Worm (Caenorhabditis elegans) whole organism, midembryonic: Measurements from ENCODE around the gene qui-1.

Source experiments
- T22C8.4 ChIP-seq: fragments of 200-800 bp; sonication (Bioruptor generic); IDR thresholded peaks from 2 replicates; pipeline ENCODE4 v1.3.6; 2022; ENCODE audit warnings: missing genetic modification characterization, missing compliant biosample characterization
- cog-1 ChIP-seq: sonication (generic microtip); optimal IDR thresholded peaks from 2 replicates; lab custom pipeline; 2016; ENCODE audit warnings: missing genetic modification characterization, missing compliant biosample characterization
- flt-1 ChIP-seq: fragments of 200-800 bp; sonication (Bioruptor generic); IDR thresholded peaks from 2 replicates; pipeline ENCODE4 v1.3.6; 2022; ENCODE audit warnings: missing genetic modification characterization, missing compliant biosample characterization
- klf-2 ChIP-seq: fragments of 200-800 bp; sonication (Bioruptor generic); conservative IDR thresholded peaks from 2 replicates; pipeline ENCODE4 v1.3.6; 2022; ENCODE audit warnings: missing genetic modification reagents, missing genetic modification characterization, missing compliant biosample characterization
- ref-1 ChIP-seq: fragments of 200-800 bp; sonication (Bioruptor generic); conservative IDR thresholded peaks from 2 replicates; pipeline ENCODE4 v1.3.6; 2022; ENCODE audit warnings: missing genetic modification reagents, missing genetic modification characterization, missing compliant biosample characterization
- tab-1 ChIP-seq: fragments of 200-800 bp; sonication (Bioruptor generic); IDR thresholded peaks from 2 replicates; pipeline ENCODE4 v1.3.6; 2022; ENCODE audit warnings: missing genetic modification characterization, missing compliant biosample characterization
- ztf-23 ChIP-seq: fragments of 200-800 bp; sonication (Bioruptor generic); IDR thresholded peaks from 2 replicates; pipeline ENCODE4 v1.3.6; 2022; ENCODE audit warnings: missing genetic modification reagents, missing genetic modification characterization, missing compliant biosample characterization
- ztf-29 ChIP-seq: fragments of 200-800 bp; sonication (Bioruptor generic); IDR thresholded peaks from 2 replicates; pipeline ENCODE4 v1.3.6; 2022; ENCODE audit warnings: missing genetic modification reagents, missing genetic modification characterization, missing compliant biosample characterization

DNA sequence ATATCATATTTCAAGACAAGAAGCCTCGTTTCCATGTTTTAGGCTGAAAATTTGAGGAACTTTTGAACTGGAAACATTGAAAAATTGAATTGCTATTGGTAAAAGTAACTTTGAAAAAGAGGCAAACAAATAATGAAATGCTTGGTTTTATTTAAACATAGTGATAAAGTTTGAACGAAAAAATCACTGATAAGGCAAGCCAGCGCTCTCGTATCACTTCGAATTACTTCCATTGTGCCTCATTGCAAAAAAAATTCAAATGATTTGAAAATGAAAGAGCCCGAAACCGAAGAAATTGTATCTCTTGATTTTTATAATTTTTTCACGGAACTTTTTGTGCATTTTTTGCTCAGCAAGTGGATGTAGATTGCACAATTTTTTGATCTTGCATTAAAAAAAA lies 13.5 kb upstream of the qui-1 start, which contains the start of gene F52G2.3:
- TF ChIP-seq flt-1 (GFP tag; lab: Robert Waterston, UW), result no peak
- no peak for TF ChIP-seq cog-1 (tag; lab: Kevin White, UChicago)
- TF ChIP-seq klf-2, result no peak
- no peak for TF ChIP-seq ref-1 (GFP tag; lab: Robert Waterston, UW)
- TF ChIP-seq T22C8.4 (GFP tag; lab: Robert Waterston, UW), result no peak
- TF ChIP-seq tab-1 (GFP tag; lab: Robert Waterston, UW), result no peak
- no peak for TF ChIP-seq ztf-23 (GFP tag; lab: Robert Waterston, UW)
- TF ChIP-seq ztf-29 (GFP tag; lab: Robert Waterston, UW), result no peak
